Worm (Caenorhabditis elegans): Measurements from ENCODE around the gene str-40.
"Not testable (repeated sequence)": the region's sequence is repeated elsewhere in the genome, so short reads cannot be mapped to it uniquely, and the experiment has no call there.

The str-40 gene

DNA sequence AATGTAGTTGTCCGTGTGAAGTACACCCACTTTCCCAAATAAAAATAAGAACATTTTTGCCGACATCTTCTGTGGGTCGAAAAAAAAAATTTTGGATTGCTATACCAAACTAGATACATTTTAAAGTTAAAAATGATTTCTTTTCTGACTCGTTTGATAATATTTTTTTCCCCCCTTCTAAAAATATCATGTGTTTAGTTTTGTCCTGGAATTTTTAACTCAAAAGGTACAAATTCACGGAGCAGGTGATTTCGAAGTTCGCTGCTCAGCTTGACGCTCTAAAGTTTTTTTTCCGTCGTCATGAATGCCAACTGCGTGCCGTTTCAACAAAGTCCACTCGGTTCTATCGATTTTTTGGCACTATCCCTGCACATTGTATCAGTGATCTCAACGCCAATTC, 3.1 kb downstream of the str-40 start, which contains the start of gene srh-185:
Gene srh-185, plus strand, starts transcription at position 301 of the 400 bp plus-strand sequence.
- TF ChIP-seq ceh-36 (tag; optimal IDR thresholded peaks at IDR 0.05): no peak
- TF ChIP-seq hmbx-1 (tag; optimal IDR thresholded peaks at IDR 0.05): no peak
- TF ChIP-seq tbx-11 (GFP tag; IDR thresholded peaks at IDR 0.05): no peak
- no peak for TF ChIP-seq flt-1 (GFP tag; IDR thresholded peaks at IDR 0.05)
- TF ChIP-seq ama-1 (optimal IDR thresholded peaks at IDR 0.05): no peak
- TF ChIP-seq aly-1 (tag; optimal IDR thresholded peaks at IDR 0.05): no peak
- no peak for TF ChIP-seq hmg-4 (GFP tag; optimal IDR thresholded peaks at IDR 0.05)
- no peak for TF ChIP-seq scrt-1 (GFP tag; IDR thresholded peaks at IDR 0.05)
- no peak for TF ChIP-seq ets-7 (tag; optimal IDR thresholded peaks at IDR 0.05)
- TF ChIP-seq B0310.2 (tag; optimal IDR thresholded peaks at IDR 0.05): no peak

DNA sequence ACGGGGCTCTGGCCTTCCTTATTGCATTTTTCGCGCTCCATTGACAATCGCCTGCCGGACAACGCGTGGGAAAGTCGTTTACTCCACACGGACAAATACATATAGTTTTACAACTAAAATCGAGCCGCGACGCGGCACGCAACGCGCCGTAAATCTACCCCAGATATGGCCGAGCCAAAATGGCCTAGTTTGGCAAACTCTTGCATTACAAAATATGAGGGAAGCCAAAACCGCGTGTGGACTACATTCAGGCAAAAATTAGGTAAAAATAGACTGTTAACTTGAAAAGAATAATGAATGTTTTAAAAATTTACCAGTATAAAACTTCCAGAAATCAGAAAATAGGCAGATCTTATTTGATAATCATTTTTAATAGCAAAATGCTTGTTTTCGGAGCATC, 4.6 kb downstream of the str-40 start, which contains the start of gene srt-16:
Gene srt-16, minus strand, starts transcription at position 101 of the 400 bp plus-strand sequence.
- not testable (repeated sequence) for TF ChIP-seq F13C5.2 (tag; optimal IDR thresholded peaks at IDR 0.05); ets-7 (tag; optimal IDR thresholded peaks at IDR 0.05); sea-1 (GFP tag; conservative IDR thresholded peaks at IDR 0.05)

DNA sequence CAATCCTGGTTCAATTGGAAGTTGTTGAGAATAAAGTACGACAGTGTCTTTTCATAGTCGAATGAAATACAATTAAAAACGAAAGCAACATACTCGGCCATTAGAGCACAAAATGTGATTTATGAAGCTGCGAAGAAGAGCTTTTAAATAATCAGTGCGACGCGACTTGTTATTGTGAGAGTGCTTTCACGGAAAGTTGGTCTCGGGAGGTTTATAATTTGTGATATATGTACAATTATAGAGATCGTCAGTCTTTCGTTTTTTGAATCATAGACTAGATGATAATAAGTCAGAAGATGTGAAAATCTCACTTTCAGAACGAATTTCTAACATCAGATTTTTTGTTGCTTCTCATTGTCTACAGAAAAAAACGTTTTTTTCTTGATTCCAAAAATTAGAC, 6.9 kb downstream of the str-40 start, which contains the start of gene srt-15:
Gene srt-15, minus strand, starts transcription at position 101 of the 400 bp plus-strand sequence.
- TF ChIP-seq B0310.2 (tag; optimal IDR thresholded peaks at IDR 0.05) (no peak), F13C5.2 (tag; optimal IDR thresholded peaks at IDR 0.05) (no peak), hnd-1 (tag; optimal IDR thresholded peaks at IDR 0.05) (no peak), pes-1 (GFP tag; IDR thresholded peaks at IDR 0.05) (no peak), aly-1 (tag; optimal IDR thresholded peaks at IDR 0.05) (no peak), tbx-37 (GFP tag; conservative IDR thresholded peaks at IDR 0.05) (no peak), hmg-4 (GFP tag; optimal IDR thresholded peaks at IDR 0.05) (no peak), ceh-36 (tag; optimal IDR thresholded peaks at IDR 0.05) (no peak), ama-1 (optimal IDR thresholded peaks at IDR 0.05) (no peak), flt-1 (GFP tag; IDR thresholded peaks at IDR 0.05) (no peak), tbx-11 (GFP tag; IDR thresholded peaks at IDR 0.05) (no peak), ets-7 (tag; optimal IDR thresholded peaks at IDR 0.05) (no peak), scrt-1 (GFP tag; IDR thresholded peaks at IDR 0.05) (no peak), sea-1 (GFP tag; conservative IDR thresholded peaks at IDR 0.05) (no peak), ceh-13 (GFP tag; optimal IDR thresholded peaks at IDR 0.05) (no peak), tra-4 (tag; optimal IDR thresholded peaks at IDR 0.05) (no peak), hmbx-1 (tag; optimal IDR thresholded peaks at IDR 0.05) (no peak)

DNA sequence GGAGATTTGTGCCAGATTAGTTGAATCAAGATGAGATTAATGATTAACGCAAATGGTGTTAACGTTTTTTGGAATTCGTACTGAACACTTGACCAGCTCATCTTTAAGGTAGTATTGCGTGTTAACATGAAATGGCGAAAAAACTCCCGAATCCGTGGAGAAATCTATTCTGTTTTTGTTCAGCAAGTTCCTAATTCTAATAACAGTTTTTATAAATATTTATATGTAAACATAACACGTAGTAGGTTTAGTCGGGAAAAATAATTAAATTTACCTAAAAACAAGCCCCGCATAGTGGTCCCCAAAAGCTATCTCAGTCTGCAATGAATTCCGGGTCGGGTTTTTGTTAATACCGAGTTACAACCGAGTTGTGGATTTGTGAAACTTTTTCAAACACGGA, 10.0 kb downstream of the str-40 start, which contains the start of gene str-244:
Gene str-244, minus strand, starts transcription at position 101 of the 400 bp plus-strand sequence.
- TF ChIP-seq pes-1 (GFP tag; IDR thresholded peaks at IDR 0.05) (no peak), tra-4 (tag; optimal IDR thresholded peaks at IDR 0.05) (no peak), B0310.2 (tag; optimal IDR thresholded peaks at IDR 0.05) (no peak), flt-1 (GFP tag; IDR thresholded peaks at IDR 0.05) (no peak), ama-1 (optimal IDR thresholded peaks at IDR 0.05) (no peak), hnd-1 (tag; optimal IDR thresholded peaks at IDR 0.05) (no peak), tbx-37 (GFP tag; conservative IDR thresholded peaks at IDR 0.05) (no peak), scrt-1 (GFP tag; IDR thresholded peaks at IDR 0.05) (no peak), F13C5.2 (tag; optimal IDR thresholded peaks at IDR 0.05) (no peak), hmg-4 (GFP tag; optimal IDR thresholded peaks at IDR 0.05) (no peak), tbx-11 (GFP tag; IDR thresholded peaks at IDR 0.05) (no peak), ceh-36 (tag; optimal IDR thresholded peaks at IDR 0.05) (no peak), ceh-13 (GFP tag; optimal IDR thresholded peaks at IDR 0.05) (no peak), aly-1 (tag; optimal IDR thresholded peaks at IDR 0.05) (no peak), ets-7 (tag; optimal IDR thresholded peaks at IDR 0.05) (no peak), hmbx-1 (tag; optimal IDR thresholded peaks at IDR 0.05) (no peak)

DNA sequence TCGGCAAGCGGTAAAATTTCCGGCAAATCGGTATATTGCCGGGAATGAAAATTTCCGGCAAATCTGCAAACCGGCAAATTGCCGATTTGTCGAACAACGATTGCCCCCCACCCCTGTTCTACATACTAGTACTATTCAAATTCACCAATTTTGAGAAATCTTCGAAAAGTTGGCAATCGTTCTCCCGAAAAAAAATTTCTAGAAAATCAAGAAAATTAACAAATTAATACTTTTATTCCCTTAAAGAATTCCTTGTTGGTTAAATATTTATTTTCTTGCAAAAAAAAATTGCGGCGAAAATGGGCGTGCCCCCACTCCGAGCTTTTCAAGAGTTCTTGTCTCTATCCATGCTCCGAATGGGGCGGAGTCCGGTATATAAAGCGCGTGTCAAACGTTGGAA, 14.7 kb downstream of the str-40 start, which contains the start of gene C50H11.8:
Gene C50H11.8, plus strand, starts transcription at position 301 of the 400 bp plus-strand sequence.
- TF ChIP-seq B0310.2 (tag; optimal IDR thresholded peaks at IDR 0.05): no peak
- TF ChIP-seq tra-4 (tag; optimal IDR thresholded peaks at IDR 0.05): no peak
- TF ChIP-seq ceh-36 (tag; optimal IDR thresholded peaks at IDR 0.05): no peak
- no peak for TF ChIP-seq ceh-13 (GFP tag; optimal IDR thresholded peaks at IDR 0.05)
- TF ChIP-seq ama-1 (optimal IDR thresholded peaks at IDR 0.05): no peak
- TF ChIP-seq tbx-11 (GFP tag; IDR thresholded peaks at IDR 0.05): no peak
- TF ChIP-seq F13C5.2 (tag; optimal IDR thresholded peaks at IDR 0.05): no peak
- TF ChIP-seq aly-1 (tag; optimal IDR thresholded peaks at IDR 0.05): no peak
- TF ChIP-seq hmbx-1 (tag; optimal IDR thresholded peaks at IDR 0.05): no peak
- TF ChIP-seq pes-1 (GFP tag; IDR thresholded peaks at IDR 0.05): no peak
- TF ChIP-seq flt-1 (GFP tag; IDR thresholded peaks at IDR 0.05): no peak
- no peak for TF ChIP-seq ets-7 (tag; optimal IDR thresholded peaks at IDR 0.05)
- no peak for TF ChIP-seq tbx-37 (GFP tag; conservative IDR thresholded peaks at IDR 0.05)
- TF ChIP-seq hnd-1 (tag; optimal IDR thresholded peaks at IDR 0.05): no peak
- no peak for TF ChIP-seq hmg-4 (GFP tag; optimal IDR thresholded peaks at IDR 0.05)
- TF ChIP-seq sea-1 (GFP tag; conservative IDR thresholded peaks at IDR 0.05): no peak
- TF ChIP-seq scrt-1 (GFP tag; IDR thresholded peaks at IDR 0.05): no peak

DNA sequence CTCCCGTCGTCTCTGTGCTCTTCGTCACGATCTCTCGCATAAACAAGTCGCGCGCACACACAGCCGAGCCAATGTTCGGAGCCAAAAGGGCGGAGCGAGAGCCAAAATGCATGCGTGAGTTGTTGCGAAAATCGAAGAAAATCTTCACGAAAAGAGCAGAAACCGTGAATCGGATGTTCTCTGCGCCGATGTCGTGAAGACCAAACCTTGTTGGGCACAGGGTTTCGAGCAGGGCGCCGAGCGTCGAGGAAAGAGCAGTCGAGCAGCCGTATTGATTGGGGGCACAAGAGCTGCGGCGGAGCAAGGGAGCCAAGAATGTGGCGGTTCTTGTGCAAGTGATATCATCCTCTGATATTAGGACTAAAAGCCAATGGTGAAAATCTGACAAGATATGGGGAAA, 22.6 kb downstream of the str-40 start:
- TF ChIP-seq tbx-37 (GFP tag; conservative IDR thresholded peaks at IDR 0.05): no peak
- TF ChIP-seq ets-7 (tag; optimal IDR thresholded peaks at IDR 0.05): no peak
- no peak for TF ChIP-seq tra-4 (tag; optimal IDR thresholded peaks at IDR 0.05)
- no peak for TF ChIP-seq ama-1 (optimal IDR thresholded peaks at IDR 0.05)
- TF ChIP-seq hmbx-1 (tag; optimal IDR thresholded peaks at IDR 0.05): no peak
- TF ChIP-seq hmg-4 (GFP tag; optimal IDR thresholded peaks at IDR 0.05): no peak
- no peak for TF ChIP-seq B0310.2 (tag; optimal IDR thresholded peaks at IDR 0.05)
- TF ChIP-seq ceh-36 (tag; optimal IDR thresholded peaks at IDR 0.05): no peak
- TF ChIP-seq sea-1 (GFP tag; conservative IDR thresholded peaks at IDR 0.05): no peak
- TF ChIP-seq hnd-1 (tag; optimal IDR thresholded peaks at IDR 0.05): no peak
- no peak for TF ChIP-seq tbx-11 (GFP tag; IDR thresholded peaks at IDR 0.05)
- TF ChIP-seq F13C5.2 (tag; optimal IDR thresholded peaks at IDR 0.05): no peak
- no peak for TF ChIP-seq ceh-13 (GFP tag; optimal IDR thresholded peaks at IDR 0.05)
- TF ChIP-seq pes-1 (GFP tag; IDR thresholded peaks at IDR 0.05): no peak
- no peak for TF ChIP-seq scrt-1 (GFP tag; IDR thresholded peaks at IDR 0.05)
- no peak for TF ChIP-seq aly-1 (tag; optimal IDR thresholded peaks at IDR 0.05)

DNA sequence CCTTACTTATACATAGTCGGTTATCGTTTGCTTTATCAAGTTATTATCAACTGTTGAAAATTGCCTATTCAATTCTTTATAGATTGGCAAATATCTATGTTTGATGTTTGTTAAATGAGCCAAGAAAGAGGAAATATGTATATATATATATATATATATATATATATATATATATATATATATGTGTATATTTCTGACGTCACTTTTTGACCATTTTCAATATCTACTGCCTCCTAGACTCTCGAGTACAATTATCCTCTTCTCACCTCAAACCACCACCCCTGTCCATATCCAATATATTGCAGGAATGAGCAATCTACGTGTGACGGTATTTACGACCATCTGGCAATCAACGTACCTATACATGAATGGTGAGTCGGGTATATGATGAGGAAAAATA, 24.2 kb downstream of the str-40 start, which contains the start of gene F59D6.1:
Gene F59D6.1, plus strand, starts transcription at position 301 of the 400 bp plus-strand sequence.
- no peak for TF ChIP-seq tra-4 (tag; optimal IDR thresholded peaks at IDR 0.05)
- no peak for TF ChIP-seq sea-1 (GFP tag; conservative IDR thresholded peaks at IDR 0.05)
- no peak for TF ChIP-seq tbx-37 (GFP tag; conservative IDR thresholded peaks at IDR 0.05)
- TF ChIP-seq F13C5.2 (tag; optimal IDR thresholded peaks at IDR 0.05): no peak
- TF ChIP-seq B0310.2 (tag; optimal IDR thresholded peaks at IDR 0.05): no peak
- TF ChIP-seq flt-1 (GFP tag; IDR thresholded peaks at IDR 0.05): no peak
- TF ChIP-seq ama-1 (optimal IDR thresholded peaks at IDR 0.05): no peak
- no peak for TF ChIP-seq hnd-1 (tag; optimal IDR thresholded peaks at IDR 0.05)
- TF ChIP-seq pes-1 (GFP tag; IDR thresholded peaks at IDR 0.05): no peak
- TF ChIP-seq hmbx-1 (tag; optimal IDR thresholded peaks at IDR 0.05): no peak
- TF ChIP-seq ceh-13 (GFP tag; optimal IDR thresholded peaks at IDR 0.05): no peak

Measured in whole organism, early embryonic.